Fruit fly (Drosophila melanogaster) whole organism, adult: ENCODE data around the gene siz.

Experiments
- CG14711 ChIP-seq: fragments of 200-800 bp; sonication (Bioruptor generic); optimal IDR thresholded peaks from 2 replicates; lab custom pipeline; 2018; ENCODE audit warnings: missing biosample characterization, mild to moderate bottlenecking, missing genetic modification characterization, moderate library complexity
- CG33017 ChIP-seq: fragments of 200-800 bp; sonication (Bioruptor generic); optimal IDR thresholded peaks from 2 replicates; lab custom pipeline; 2018; ENCODE audit warnings: missing biosample characterization, mild to moderate bottlenecking, missing genetic modification characterization, moderate library complexity
- Clk ChIP-seq: fragments of 200-800 bp; sonication (Bioruptor generic); optimal IDR thresholded peaks from 2 replicates; lab custom pipeline; 2017; ENCODE audit warnings: missing biosample characterization, missing genetic modification characterization
- Crg-1 ChIP-seq: fragments of 200-800 bp; sonication (Bioruptor generic); optimal IDR thresholded peaks from 2 replicates; lab custom pipeline; 2016; ENCODE audit warnings: missing biosample characterization, missing genetic modification characterization
- Hr96 ChIP-seq: fragments of 200-800 bp; sonication (Bioruptor generic); optimal IDR thresholded peaks from 2 replicates; lab custom pipeline; 2016; ENCODE audit warnings: missing biosample characterization, missing genetic modification characterization
- bab1 ChIP-seq: fragments of 200-800 bp; sonication (Bioruptor generic); optimal IDR thresholded peaks from 3 replicates; lab custom pipeline; 2019; ENCODE audit warnings: missing biosample characterization, mild to moderate bottlenecking, missing genetic modification characterization, moderate library complexity
- cic ChIP-seq: fragments of 200-800 bp; sonication (Bioruptor generic); optimal IDR thresholded peaks from 2 replicates; lab custom pipeline; 2017; ENCODE audit warnings: missing biosample characterization, mild to moderate bottlenecking, missing genetic modification characterization, moderate library complexity
- cnc ChIP-seq, 2 experiments: fragments of >200 bp; optimal IDR thresholded peaks; 2 replicates each; lab custom pipeline; 2017
- kay ChIP-seq: fragments of 200-800 bp; sonication (Bioruptor generic); peaks from one replicate; lab custom pipeline; 2016; ENCODE audit warnings: missing biosample characterization, missing genetic modification characterization, borderline replicate concordance
- tj ChIP-seq: fragments of 200-800 bp; sonication (Bioruptor generic); optimal IDR thresholded peaks from 3 replicates; lab custom pipeline; 2017; ENCODE audit warnings: missing biosample characterization, mild to moderate bottlenecking, missing genetic modification characterization, moderate library complexity
- toe ChIP-seq: fragments of 200-800 bp; sonication (Bioruptor generic); optimal IDR thresholded peaks from 2 replicates; lab custom pipeline; 2016; ENCODE audit warnings: missing biosample characterization, missing genetic modification characterization

DNA sequence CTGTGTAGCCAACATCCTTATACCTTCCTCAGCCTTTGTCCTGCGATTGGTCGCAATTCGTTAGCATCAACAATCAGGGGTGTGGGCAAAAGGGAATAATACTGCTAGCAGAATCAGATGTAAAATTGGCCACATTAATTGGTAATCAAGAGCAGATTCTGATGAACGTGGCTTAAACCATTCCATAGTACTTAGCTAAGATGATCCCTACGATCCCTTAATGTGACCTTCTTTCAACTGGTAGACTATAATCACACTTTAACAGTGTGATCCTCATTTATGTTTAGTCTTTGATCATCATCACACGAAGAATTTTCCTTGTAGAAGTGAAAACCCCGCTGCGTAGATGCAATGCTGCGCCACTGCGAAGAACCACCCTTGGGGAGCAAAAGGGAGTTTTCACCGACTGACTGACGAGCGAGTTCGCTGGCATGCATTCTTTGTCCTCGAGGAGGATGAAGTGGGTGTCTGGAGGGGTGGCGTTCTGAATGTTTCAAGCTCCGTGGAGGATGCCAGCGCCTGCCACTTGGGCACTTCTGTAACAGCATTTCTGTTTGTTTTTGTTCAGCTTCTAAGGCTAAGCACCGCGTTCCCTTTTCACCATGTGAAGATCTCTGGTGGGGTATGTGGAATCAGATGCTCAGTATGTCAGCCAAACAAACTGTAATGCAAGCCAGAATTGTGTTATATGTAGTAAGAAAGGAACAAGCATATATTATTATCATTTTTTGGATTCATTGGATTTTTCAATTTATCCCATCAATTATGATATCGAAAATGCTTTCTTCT, 9.8 kb downstream of the siz start:
- TF ChIP-seq Crg-1 (GFP tag; lab: Kevin White, UChicago) (no peak), kay (GFP tag; lab: Kevin White, UChicago) (no peak), CG33017 (tag; lab: Kevin White, UChicago) (no peak), Hr96 (GFP tag; lab: Kevin White, UChicago) (no peak), tj (GFP tag; lab: Kevin White, UChicago) (no peak), bab1 (no peak), cnc (optimal IDR thresholded peaks at IDR 0.05; lab: Kevin White, UChicago) (no peak), CG14711 (no peak), Clk (GFP tag; lab: Kevin White, UChicago) (no peak), cic (GFP tag; lab: Kevin White, UChicago) (no peak), toe (no peak)
